Worm (Caenorhabditis elegans): ENCODE data around the gene srh-201.

The srh-201 gene

DNA sequence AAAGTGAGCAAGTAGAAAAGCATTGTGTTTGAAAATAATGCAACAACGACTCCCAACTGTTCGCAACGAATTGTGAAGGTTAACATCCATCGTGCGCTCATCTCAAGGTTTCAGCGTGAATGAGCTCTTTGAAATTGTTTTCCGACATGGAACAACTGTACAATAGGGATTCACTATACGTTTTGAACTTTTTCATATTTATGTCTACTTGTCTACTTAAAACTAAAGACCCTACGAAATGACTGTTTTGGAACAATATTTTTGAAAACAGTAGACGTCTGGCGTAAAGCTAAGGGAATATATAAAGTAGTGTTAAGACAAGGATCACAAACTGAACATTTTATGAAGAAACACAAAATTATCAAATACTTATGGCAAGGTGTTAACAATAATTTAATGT, 30.1 kb downstream of the srh-201 start, which contains the start of gene str-86:
Gene str-86, minus strand, starts transcription at position 101 of the 400 bp plus-strand sequence.
- no peak for TF ChIP-seq unc-62 (GFP tag; optimal IDR thresholded peaks at IDR 0.05)

DNA sequence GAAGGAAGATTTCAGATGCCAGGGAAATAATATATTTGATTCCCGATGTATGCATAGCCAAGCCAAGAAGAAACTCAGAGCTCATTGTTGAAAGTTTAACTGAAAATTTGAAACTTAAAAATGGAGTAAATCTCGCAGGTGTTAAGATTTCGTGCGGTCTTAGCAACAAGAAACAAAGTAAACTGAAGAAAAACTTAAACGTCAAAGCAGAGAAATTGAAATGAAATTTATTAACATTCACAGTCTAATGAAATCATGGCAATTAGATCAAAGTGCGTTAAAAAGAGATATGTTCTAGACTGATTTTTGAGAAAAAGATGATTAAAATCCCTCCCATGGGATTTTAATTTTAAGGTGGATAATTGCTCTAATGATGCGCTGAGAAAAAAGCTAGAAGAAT, 32.8 kb downstream of the srh-201 start, which contains the start of gene str-84:
Gene str-84, minus strand, starts transcription at position 101 of the 400 bp plus-strand sequence.
- no peak for TF ChIP-seq unc-62 (GFP tag; optimal IDR thresholded peaks at IDR 0.05)

DNA sequence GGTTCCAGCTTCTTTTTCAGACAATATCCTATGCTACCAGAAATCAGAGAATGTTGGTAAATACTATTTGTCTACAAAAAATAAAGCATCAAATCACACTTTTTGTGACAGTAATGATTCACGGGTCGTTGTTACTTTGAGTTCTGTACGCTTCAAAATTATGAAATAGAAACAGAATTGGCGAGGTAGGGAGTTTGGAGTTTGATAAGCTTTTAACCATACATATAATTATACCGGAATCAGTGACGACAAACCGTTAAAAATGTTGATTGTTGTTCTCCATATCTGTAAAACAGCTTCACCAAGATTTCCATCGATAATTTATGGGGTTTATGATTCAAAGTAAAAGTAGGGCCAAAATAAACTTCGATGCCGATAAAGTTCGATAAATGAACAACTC, 35.8 kb downstream of the srh-201 start:
- TF ChIP-seq unc-62 (GFP tag; optimal IDR thresholded peaks at IDR 0.05), result no peak

DNA sequence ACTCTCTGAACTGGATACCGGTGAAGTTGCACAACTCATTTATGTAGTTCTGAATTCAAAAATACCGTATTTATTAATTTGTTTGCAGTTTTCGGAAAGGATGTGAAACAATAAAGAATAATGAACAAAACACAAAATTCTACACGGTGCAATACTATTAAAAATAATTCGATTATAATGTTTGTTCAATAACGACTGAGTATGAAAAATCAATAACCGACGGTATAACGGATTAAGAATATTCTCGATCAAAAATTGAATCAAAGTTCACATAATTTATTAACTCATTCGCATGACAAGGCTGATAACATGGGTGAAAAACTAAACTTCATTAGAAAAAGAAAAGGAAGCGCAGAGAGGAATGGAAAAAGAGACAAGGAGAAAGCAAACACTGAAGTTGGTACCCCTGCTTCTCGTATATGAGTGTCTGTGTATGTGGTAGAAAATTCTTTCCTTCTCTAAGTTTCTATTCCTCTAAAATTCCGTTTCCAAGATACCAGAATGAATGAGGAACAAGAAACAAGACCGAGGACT, 38.7 kb downstream of the srh-201 start, which contains the start of gene nhr-143:
Gene nhr-143, minus strand, starts transcription at position 51 of the 534 bp plus-strand sequence.
- TF ChIP-seq unc-62 (GFP tag; optimal IDR thresholded peaks at IDR 0.05), result no peak

DNA sequence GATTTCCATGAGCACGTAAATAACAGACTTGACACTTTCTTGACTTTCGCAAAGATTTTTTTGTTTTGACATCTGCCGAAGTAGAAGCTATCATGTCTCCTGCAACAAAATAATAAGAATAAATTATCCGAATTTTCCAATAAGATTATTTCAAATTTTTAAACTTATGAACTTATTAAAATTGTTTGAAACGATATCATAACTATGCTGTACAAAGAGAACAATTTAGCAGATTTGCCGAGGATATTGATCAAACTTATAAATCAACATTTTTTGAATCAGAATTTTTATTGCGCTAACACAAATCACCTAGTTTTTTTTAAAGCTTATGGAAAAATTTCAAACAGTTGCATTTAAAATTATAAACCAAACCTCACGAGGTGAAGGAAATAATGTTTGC, 41.4 kb downstream of the srh-201 start, which contains the start of gene nhr-195:
Gene nhr-195, minus strand, starts transcription at position 101 of the 400 bp plus-strand sequence.
- TF ChIP-seq unc-62 (GFP tag; optimal IDR thresholded peaks at IDR 0.05), result no peak

DNA sequence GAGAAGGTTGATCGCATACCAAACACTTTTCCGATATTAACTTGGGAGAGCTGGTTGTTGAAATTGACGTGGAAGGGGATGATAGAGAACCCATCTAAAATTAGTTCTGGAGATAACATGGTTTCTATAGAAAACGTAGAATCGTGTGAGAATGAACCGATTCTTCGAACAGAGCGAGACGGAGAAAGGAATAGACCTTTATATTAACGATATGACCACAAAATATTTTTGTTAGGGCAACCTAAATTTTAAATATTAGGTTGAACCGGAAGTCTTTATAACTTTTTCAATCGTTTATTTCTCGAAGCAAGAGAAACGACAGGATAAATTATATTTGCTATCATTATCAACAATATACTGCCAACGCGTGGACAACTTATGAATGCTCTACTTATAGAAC, 47.6 kb downstream of the srh-201 start, which contains the start of gene nhr-219:
Gene nhr-219, minus strand, starts transcription at position 101 of the 400 bp plus-strand sequence.
- TF ChIP-seq unc-62 (GFP tag; optimal IDR thresholded peaks at IDR 0.05), result no peak

DNA sequence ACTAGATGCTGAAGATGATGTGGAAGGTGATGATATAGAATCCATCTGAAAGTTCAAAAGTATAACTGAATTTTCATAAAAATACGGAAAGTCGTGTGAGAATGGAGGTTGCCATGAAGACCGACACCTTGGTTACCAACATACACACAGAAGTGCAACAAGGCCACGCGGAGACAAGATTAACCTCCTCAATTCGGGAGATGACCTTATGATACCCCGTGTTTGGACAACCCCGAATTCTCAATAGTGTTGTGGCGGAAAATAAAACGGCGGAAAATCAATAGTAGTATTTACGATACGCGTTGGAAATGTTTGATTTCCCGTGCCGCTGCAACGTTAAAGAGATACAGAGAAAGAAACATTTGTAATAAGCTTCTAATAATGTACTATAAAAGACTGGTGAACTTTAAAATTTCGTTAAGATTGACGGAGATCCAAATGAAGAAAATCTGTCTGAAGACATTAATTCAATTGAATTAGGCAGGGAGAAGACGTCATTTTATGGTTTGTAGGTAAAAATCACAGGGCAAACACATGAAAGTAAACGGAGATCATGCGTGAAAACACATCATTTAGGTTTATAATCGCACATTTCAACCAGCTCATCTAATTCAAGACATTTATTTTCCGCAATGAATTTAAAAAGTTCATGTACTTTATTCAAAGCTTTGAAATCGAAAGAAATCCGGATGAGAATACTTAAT, 49.5 kb downstream of the srh-201 start, which contains the start of gene nhr-44:
Gene nhr-44, minus strand, starts transcription at position 51 of the 704 bp plus-strand sequence.
- TF ChIP-seq unc-62 (GFP tag; optimal IDR thresholded peaks at IDR 0.05), result no peak

Measured in whole organism, dauer.